Fruit fly (Drosophila melanogaster) whole organism, adult: ENCODE data around the gene cDIP.

Source experiments
- CG11617 ChIP-seq: fragments of 200-800 bp; sonication (Bioruptor generic); optimal IDR thresholded peaks from 2 replicates; lab custom pipeline; 2017; ENCODE audit warnings: mild to moderate bottlenecking, missing biosample characterization, missing genetic modification reagents, missing genetic modification characterization
- CG12768 ChIP-seq: fragments of 200-800 bp; sonication (Bioruptor generic); optimal IDR thresholded peaks from 2 replicates; lab custom pipeline; 2017; ENCODE audit warnings: missing biosample characterization, missing genetic modification characterization, mild to moderate bottlenecking, moderate library complexity, missing genetic modification reagents
- CG14711 ChIP-seq: fragments of 200-800 bp; sonication (Bioruptor generic); optimal IDR thresholded peaks from 2 replicates; lab custom pipeline; 2018; ENCODE audit warnings: missing biosample characterization, mild to moderate bottlenecking, missing genetic modification characterization, moderate library complexity
- CG1620 ChIP-seq: fragments of 200-800 bp; sonication (Bioruptor generic); optimal IDR thresholded peaks from 2 replicates; lab custom pipeline; 2016; ENCODE audit warnings: missing biosample characterization, missing genetic modification characterization
- CG33017 ChIP-seq: fragments of 200-800 bp; sonication (Bioruptor generic); optimal IDR thresholded peaks from 2 replicates; lab custom pipeline; 2018; ENCODE audit warnings: missing biosample characterization, mild to moderate bottlenecking, missing genetic modification characterization, moderate library complexity
- CG5204 ChIP-seq: fragments of 200-800 bp; sonication (Bioruptor generic); optimal IDR thresholded peaks from 2 replicates; lab custom pipeline; 2016; ENCODE audit warnings: missing biosample characterization, missing genetic modification characterization
- Hr96 ChIP-seq: fragments of 200-800 bp; sonication (Bioruptor generic); optimal IDR thresholded peaks from 2 replicates; lab custom pipeline; 2016; ENCODE audit warnings: missing biosample characterization, missing genetic modification characterization
- Mnt ChIP-seq: fragments of 200-800 bp; sonication (Bioruptor generic); optimal IDR thresholded peaks from 2 replicates; lab custom pipeline; 2016; ENCODE audit warnings: missing biosample characterization, mild to moderate bottlenecking, missing genetic modification characterization
- cic ChIP-seq: fragments of 200-800 bp; sonication (Bioruptor generic); optimal IDR thresholded peaks from 2 replicates; lab custom pipeline; 2017; ENCODE audit warnings: missing biosample characterization, mild to moderate bottlenecking, missing genetic modification characterization, moderate library complexity
- cnc ChIP-seq, 2 experiments: fragments of >200 bp; optimal IDR thresholded peaks; 2 replicates each; lab custom pipeline; 2017
- kay ChIP-seq: fragments of 200-800 bp; sonication (Bioruptor generic); peaks from one replicate; lab custom pipeline; 2016; ENCODE audit warnings: missing biosample characterization, missing genetic modification characterization, borderline replicate concordance
- ovo ChIP-seq: fragments of 200-800 bp; sonication (Bioruptor generic); optimal IDR thresholded peaks from 2 replicates; lab custom pipeline; 2016; ENCODE audit warnings: missing biosample characterization, missing genetic modification characterization
- tj ChIP-seq: fragments of 200-800 bp; sonication (Bioruptor generic); optimal IDR thresholded peaks from 3 replicates; lab custom pipeline; 2017; ENCODE audit warnings: missing biosample characterization, mild to moderate bottlenecking, missing genetic modification characterization, moderate library complexity

dm6 chr3R:21133951-21134350 lies 26.9 kb downstream of the cDIP start, which contains the start of gene Usp8:
- no peak for TF ChIP-seq CG1620 (GFP tag; lab: Kevin White, UChicago)
- no peak for TF ChIP-seq cnc (optimal IDR thresholded peaks at IDR 0.05; lab: Kevin White, UChicago)
- TF ChIP-seq CG5204 (GFP tag; lab: Kevin White, UChicago): no peak
- no peak for TF ChIP-seq CG12768 (GFP tag; lab: Kevin White, UChicago)
- peak; percentile 31 for TF ChIP-seq CG14711 (tag; lab: Kevin White, UChicago)
- no peak for TF ChIP-seq Hr96 (GFP tag; lab: Kevin White, UChicago)
- no peak for TF ChIP-seq ovo
- TF ChIP-seq tj (GFP tag; lab: Kevin White, UChicago): no peak
- no peak for TF ChIP-seq kay (GFP tag; lab: Kevin White, UChicago)
- no peak for TF ChIP-seq cic
- peak; percentile 66 for TF ChIP-seq CG11617 (GFP tag; lab: Kevin White, UChicago)
- no peak for TF ChIP-seq CG33017
- no peak for TF ChIP-seq Mnt (GFP tag; lab: Kevin White, UChicago)
